Fruit fly (Drosophila melanogaster) whole organism, prepupa: ENCODE data around the gene CG1116.
A peak's percentile ranks its signal among the peaks of the same experiment; 100 is the strongest.

ENCODE experiments used
- CG16779 ChIP-seq: fragments of 200-800 bp; sonication (Bioruptor generic); optimal IDR thresholded peaks from 3 replicates; lab custom pipeline; 2017; ENCODE audit warnings: missing biosample characterization, mild to moderate bottlenecking, missing genetic modification characterization
- CG6276 ChIP-seq: fragments of 200-800 bp; sonication (Bioruptor generic); optimal IDR thresholded peaks from 2 replicates; lab custom pipeline; 2017; ENCODE audit warnings: missing biosample characterization, mild to moderate bottlenecking, missing genetic modification characterization
- CG7368 ChIP-seq: fragments of 200-800 bp; sonication (Bioruptor generic); optimal IDR thresholded peaks from 3 replicates; lab custom pipeline; 2016; ENCODE audit warnings: missing biosample characterization, missing genetic modification characterization
- Gug ChIP-seq: fragments of 200-800 bp; sonication (Bioruptor generic); IDR thresholded peaks from 2 replicates; pipeline ENCODE4 v1.3.6; 2022; ENCODE audit warnings: missing biosample characterization, missing genetic modification characterization
- Hr39 ChIP-seq: fragments of 200-800 bp; sonication (Bioruptor generic); optimal IDR thresholded peaks from 2 replicates; lab custom pipeline; 2016; ENCODE audit warnings: missing biosample characterization, missing genetic modification characterization
- Hr4 ChIP-seq: fragments of 200-800 bp; sonication (Bioruptor generic); optimal IDR thresholded peaks from 3 replicates; lab custom pipeline; 2016; ENCODE audit warnings: missing biosample characterization, missing genetic modification characterization
- Lpt ChIP-seq: fragments of 200-800 bp; sonication (Bioruptor generic); optimal IDR thresholded peaks from 3 replicates; lab custom pipeline; 2016; ENCODE audit warnings: missing biosample characterization, missing genetic modification characterization
- net ChIP-seq: fragments of 200-800 bp; sonication (Bioruptor generic); optimal IDR thresholded peaks from 3 replicates; lab custom pipeline; 2016; ENCODE audit warnings: missing biosample characterization, missing genetic modification characterization

DNA sequence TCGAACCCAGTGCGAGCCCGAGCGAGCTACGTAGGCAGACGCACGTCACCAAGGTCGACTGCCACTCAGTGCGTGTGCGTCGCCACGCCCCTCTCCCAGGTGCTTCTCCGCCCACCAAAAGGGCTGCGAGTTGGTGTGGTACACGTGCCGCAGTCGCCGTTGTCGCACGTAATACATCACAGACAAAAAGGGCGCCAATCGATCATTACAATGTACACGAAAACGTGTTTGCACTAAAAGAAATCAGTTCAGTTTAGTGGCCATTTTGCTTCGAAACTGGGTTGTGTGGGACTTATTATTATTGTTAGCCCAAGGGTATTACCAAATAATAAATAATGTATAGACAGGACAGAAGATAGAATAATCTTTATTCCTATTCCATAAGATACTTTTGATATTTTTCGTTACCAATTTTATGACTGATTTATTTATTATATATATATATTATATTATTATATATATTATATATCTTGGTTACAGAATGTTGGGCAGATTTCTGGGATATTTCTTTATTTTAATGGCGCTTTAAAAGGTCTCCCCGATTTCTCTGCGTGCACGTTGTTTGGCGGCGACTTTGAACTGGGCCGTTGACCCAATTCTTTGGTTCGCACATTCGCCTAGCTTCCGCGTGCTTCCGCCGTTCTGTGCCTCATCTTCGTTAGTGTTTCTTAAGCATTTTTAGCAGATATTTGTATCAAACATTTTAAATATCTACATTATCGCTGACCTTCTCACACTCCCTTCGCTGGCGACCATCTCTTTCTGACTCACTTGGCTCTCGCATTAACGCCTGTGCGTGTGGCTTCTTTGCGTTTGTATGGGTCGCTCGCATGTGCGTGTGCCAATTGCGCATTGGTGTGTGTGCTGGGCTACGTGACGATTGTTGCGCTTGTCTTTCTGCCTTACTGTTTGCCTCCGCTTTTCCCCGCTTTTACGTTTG lies 44.1 kb downstream of the CG1116 start:
- TF ChIP-seq net (GFP tag; lab: Kevin White, UChicago) (peak; percentile 45), CG16779 (tag; lab: Kevin White, UChicago) (no peak), Hr4 (GFP tag; lab: Kevin White, UChicago) (peak; percentile 46), Hr39 (GFP tag; lab: Kevin White, UChicago) (peak; percentile 4), Gug (no peak; the same call in 1 of the 2 replicates), CG7368 (GFP tag; lab: Kevin White, UChicago) (peak; percentile 27), Lpt (no peak), CG6276 (GFP tag; lab: Kevin White, UChicago) (peak; percentile 61)
